Fruit fly (Drosophila melanogaster) S2 (cell line): ENCODE data around the gene AcCoAS.

Experiments used
- CG8478 ChIP-seq: fragments of >200 bp; optimal IDR thresholded peaks from 2 replicates; lab custom pipeline; 2018
- CTCF ChIP-seq, 2 experiments: fragments of >200 bp; optimal IDR thresholded peaks; 2 replicates each; lab custom pipeline; 2018

The AcCoAS gene

DNA sequence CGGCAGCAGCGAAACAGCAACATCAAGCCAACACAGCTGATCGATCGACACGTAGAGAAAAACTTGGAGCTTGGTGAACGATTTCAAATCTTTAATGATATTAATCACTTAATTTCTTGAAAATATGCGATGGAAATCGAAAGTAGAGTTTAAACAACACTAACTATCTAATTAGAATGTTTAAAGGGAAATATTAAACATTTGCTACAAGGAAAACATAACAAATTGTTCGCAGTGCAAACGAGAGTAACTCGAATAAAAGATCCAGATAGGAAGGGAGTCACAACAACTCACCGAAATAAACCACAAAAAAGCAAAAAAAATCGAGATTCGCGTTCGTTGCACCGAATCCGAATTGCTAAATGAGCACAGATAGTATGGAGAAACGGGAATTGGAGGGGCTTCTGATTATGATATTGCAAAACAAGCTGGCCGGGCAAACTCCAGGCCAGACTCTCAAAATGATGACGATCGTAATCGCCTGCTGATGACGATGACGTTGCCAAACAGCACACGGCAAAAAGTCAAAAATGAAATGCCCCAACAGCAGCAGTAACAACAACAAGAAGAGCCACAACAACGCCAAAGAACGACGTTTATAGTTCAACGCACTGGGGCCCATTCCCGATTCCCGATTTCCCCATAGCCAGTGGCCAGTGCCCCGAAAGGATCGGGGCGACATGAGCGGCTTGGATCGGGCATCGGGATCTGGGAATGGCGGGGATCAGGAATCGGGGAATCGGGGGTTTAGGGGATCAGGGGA is 26.1 kb downstream of the AcCoAS start:
- no peak for TF ChIP-seq CTCF (optimal IDR thresholded peaks at IDR 0.05; lab: Kevin White, UChicago)
- no peak for TF ChIP-seq CG8478 (lab: Kevin White, UChicago)

DNA sequence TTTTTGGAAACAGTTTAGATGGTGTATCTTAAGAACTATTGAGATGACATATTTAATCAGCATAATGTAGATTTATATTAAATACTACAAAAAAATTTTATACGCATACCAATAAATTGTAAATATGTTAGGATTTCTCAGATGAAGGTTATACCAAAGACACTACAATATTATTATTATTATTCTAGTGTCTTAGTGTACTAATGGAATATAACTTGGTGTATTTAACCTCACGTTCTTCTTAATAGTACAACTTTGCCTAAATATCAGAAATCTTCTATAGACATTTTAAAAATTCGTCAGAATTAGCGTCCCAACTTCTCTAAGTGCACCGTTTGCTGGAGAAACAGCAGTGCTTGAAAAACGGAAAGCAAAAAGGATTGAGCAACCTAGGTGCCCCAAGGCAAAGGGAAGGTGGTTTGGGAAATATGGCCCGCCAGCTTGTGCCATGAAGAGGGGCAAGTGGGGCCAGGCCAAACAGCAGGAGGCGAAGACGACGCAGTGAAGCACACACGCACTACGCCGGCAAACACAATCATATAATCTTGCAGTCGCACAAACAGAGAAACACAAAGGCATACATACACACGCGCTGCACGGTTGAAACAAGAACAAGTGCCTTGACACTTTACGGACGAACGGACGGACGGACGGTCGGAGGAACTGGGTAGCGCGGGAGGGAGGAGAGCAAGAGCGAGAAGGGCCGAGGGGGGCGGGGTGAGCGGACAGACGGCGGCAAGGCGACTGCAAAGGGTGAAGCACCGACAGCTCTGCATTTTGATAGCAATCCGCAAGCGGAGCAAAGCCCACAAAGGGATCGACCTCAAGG is 26.9 kb downstream of the AcCoAS start:
- TF ChIP-seq CG8478 (lab: Kevin White, UChicago) (no peak), CTCF (optimal IDR thresholded peaks at IDR 0.05; lab: Kevin White, UChicago) (no peak)

DNA sequence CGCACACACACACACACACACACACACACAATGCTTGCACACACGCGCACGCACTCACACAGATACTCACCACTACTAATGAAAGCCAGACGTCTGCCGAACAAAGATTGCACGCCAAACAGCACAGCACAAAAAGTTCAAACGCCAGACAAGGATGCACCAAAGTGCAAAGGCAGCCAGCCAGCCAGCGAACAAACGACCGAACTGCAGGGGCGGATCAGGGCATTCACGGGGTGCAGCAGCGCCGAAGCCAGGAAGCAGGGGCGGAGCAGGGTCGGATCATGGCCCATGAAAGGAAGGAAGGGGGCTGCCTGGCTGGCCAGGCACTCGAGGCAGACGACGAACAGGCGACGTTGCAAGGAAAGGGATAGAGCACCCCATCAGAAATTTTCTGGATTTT is 27.5 kb downstream of the AcCoAS start:
- TF ChIP-seq CTCF (optimal IDR thresholded peaks at IDR 0.05; lab: Kevin White, UChicago) (no peak), CG8478 (lab: Kevin White, UChicago) (no peak)

DNA sequence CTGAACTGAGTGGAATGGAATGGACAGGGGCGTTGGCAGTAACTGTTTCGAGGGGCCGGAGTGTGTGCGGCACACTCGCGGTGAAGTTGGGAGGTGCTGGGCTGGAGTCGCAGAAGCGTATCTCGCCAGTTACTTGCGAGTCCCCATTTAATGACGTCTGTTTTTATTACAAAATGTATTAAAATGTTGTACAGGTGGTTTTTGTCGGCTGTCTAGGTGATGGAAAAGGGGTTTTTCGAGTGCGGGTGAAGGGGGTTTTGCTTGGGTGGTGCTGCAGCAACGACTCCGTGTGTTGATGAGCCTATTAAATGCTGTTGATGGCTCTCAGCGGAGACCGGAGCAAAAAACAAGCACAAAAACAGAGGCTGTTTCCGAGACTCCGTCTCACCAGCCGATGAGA is 28.7 kb downstream of the AcCoAS start:
- TF ChIP-seq CTCF (optimal IDR thresholded peaks at IDR 0.05; lab: Kevin White, UChicago) = no peak
- no peak for TF ChIP-seq CG8478 (lab: Kevin White, UChicago)

DNA sequence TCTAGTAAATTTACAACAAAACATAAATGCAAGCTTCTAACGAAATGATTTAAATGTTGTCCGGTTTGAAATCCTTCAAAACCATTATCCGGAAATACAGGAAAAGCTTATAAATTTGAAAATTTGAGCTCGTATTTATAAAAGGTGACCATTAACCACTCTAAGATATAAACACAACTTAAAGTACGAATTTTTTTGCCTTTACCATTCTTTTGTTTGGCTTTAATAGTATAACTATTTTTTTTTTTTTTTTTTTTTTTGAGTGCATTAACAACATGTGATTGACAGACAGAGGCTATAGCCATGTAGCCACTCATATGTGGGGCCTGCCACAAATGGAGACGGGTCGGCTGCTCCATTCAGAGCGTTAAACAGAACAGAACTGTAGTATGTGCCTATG is 36.6 kb downstream of the AcCoAS start:
- TF ChIP-seq CTCF (optimal IDR thresholded peaks at IDR 0.05; lab: Kevin White, UChicago) (no peak), CG8478 (lab: Kevin White, UChicago) (no peak)

DNA sequence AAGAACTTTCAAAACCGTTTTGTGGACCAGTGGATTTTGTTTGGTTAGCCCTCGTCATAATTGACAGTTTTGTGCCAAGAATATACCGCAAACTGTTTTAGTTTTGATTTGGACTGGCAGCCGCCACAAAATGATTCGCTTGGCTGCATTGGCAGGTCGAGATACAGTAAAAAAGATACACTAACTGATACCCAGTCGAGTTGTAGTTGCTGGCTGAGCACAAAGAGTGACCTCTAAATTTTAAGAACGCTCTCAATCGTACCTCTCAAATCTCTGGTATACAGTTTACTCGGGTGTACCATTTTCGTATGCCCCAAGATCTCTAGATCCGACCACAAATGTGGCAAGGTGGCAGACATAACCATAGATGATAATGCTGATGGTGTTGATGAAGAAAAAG is 37.1 kb downstream of the AcCoAS start:
- TF ChIP-seq CTCF (optimal IDR thresholded peaks at IDR 0.05; lab: Kevin White, UChicago) (no peak), CG8478 (lab: Kevin White, UChicago) (no peak)

DNA sequence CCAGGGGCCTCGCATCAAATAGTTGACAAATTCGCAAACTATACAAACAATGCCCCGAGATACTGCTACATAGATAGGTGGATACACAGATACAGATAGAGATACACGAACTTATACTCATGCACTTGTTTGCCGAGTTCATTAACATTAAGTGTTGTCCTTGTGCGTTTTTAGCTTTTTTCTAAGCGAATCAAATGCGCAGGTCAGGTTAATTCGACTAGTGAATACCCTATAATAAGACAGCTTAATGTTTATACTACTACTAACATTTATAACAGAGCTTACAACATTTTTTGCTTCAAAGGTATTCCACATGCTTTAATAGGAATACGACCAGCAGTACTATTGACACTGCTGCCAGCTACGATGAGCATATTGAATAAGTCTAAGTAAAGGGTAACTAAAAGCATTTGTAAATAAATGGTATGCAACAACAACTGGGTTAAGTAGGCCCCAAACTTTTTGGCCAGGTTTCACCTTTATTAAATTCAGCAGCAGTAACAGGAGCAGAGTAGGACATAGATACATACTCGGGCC is 38.5 kb downstream of the AcCoAS start:
- TF ChIP-seq CTCF (optimal IDR thresholded peaks at IDR 0.05; lab: Kevin White, UChicago) (no peak), CG8478 (lab: Kevin White, UChicago) (no peak)

DNA sequence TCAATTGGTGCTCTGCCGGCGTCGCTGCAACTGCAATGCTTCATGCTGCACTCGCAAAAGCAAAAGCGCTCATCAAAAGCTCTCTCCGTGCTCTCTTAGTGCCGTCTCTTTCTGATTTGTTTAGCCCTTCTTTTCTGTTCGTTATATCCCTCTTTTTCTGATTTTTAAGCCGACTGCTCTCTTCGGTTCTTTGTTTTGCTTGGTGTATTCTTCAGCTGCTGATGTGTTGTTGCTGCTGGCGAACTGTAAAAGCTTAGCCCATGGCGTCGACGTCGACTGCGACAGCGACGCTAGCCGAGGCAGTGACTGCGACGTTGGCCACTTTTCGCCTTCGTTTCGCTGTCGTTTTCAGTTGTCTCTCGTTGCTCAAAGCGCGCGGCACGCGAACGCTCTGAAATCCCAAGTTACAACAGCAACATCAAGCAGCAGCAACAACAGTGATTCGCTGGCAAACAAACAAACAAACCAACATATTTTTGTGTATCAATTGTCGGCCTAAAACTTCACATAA is 40.0 kb downstream of the AcCoAS start:
- TF ChIP-seq CG8478 (lab: Kevin White, UChicago) (no peak), CTCF (optimal IDR thresholded peaks at IDR 0.05; lab: Kevin White, UChicago) (no peak)

DNA sequence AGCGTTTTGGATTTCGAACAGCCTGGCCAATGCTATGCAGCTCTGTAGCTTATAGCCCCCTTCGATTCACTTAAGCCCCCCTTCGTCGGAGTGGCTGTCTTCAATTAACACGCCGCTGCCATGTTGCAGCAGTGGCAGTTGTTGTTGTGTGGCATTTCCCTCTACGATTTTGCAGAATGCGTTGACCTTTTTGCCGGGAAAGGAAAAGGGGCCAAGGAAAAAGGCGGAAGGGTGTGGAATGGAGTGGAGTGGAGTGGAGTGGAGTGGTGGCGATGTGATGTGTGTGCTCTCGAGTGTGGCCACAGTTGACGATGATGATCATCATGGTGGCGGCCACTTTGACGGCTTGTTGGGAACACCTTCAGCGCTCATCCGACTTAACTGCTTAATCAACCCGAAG is 41.7 kb downstream of the AcCoAS start:
- no peak for TF ChIP-seq CTCF (optimal IDR thresholded peaks at IDR 0.05; lab: Kevin White, UChicago)

DNA sequence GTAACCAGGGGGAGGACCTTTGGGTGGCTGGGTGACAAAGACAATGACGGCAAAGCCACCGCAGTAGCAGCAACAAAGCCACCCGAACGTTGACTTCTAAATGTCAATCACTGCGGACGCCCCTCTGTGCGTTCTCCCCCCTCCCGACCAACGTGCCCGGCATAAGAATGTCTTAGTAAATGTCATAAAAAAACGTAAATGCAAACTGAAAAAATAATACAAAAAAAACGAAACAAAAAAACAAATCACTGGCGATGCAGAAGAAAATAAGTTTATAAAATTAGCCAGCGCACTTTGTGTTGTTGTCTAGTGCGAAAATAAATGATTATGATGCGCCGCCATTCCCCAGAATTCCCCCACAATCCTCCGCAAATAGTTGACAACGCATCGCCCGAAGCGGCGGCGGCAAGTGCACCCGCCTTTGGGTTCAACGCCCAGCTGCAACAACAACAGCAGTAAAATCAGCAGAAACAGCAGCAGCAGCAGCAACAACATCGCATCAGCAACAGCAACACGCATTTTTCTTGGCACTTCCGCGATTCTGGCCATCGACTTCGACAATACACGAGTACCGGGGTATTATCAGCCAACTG is 43.0 kb downstream of the AcCoAS start:
- TF ChIP-seq CTCF (optimal IDR thresholded peaks at IDR 0.05; lab: Kevin White, UChicago) = no peak
- no peak for TF ChIP-seq CG8478 (lab: Kevin White, UChicago)

DNA sequence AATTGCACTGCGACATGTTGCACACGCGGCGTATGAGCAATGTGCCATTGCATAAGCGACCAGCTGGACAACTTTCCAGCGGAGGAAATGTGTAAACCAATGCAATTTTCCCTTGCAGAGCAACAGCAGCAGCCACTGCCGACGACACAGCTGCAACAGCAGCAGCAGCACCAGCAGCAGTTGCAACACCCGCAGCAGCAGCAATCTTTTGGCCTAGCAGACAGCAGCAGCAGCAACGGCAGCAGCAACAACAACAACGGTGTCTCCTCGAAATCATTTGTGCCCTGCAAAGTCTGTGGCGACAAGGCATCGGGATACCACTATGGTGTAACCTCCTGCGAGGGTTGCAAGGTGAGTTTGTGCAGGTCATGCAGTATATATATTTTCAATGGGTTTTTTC is 49.3 kb downstream of the AcCoAS start:
- TF ChIP-seq CG8478 (lab: Kevin White, UChicago) = no peak
- no peak for TF ChIP-seq CTCF (optimal IDR thresholded peaks at IDR 0.05; lab: Kevin White, UChicago)

DNA sequence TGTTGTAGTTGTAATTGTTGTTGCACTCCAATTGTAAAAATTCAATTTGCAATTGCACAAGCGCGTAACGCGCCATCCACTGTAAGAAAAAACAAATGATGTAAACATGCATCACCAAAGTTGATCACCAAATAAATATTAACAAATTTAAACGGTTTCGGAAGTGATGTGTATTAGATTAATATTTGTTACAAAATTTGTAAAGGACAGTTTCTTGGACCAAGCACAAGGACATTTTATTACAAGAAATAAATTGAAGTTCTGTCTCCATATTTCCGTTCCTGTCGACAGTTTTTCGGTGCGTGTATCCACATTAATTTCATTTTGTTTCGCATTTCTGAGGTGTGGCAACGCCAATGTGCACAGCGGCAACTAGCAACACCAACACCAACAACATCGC is 50.3 kb downstream of the AcCoAS start:
- TF ChIP-seq CG8478 (lab: Kevin White, UChicago) (no peak), CTCF (optimal IDR thresholded peaks at IDR 0.05; lab: Kevin White, UChicago) (no peak)

DNA sequence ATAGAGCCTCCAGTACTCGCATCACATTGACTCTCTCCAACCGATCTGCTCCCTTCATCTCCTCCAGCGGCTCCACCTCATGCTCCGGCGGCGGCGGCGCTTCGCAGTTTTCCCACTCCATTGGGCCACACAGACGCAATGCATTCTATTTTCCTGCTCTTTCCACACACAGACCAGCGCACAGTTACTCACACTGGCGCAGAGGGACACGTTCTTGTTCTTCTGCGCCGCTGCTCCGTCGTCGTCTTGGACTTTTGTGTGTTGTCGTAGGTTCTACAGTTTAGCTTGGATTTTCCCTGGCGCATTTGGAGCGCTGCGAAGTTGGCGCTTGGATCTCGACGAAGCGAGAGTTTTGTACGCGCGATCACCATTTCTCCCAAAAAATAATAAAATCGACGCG is 53.7 kb downstream of the AcCoAS start, which contains the start of gene Eip78C:
Gene Eip78C (plus strand): TSS at position 301 of the 400 bp plus-strand sequence.
- TF ChIP-seq CTCF (optimal IDR thresholded peaks at IDR 0.05; lab: Kevin White, UChicago) (no peak), CG8478 (lab: Kevin White, UChicago) (no peak)

DNA sequence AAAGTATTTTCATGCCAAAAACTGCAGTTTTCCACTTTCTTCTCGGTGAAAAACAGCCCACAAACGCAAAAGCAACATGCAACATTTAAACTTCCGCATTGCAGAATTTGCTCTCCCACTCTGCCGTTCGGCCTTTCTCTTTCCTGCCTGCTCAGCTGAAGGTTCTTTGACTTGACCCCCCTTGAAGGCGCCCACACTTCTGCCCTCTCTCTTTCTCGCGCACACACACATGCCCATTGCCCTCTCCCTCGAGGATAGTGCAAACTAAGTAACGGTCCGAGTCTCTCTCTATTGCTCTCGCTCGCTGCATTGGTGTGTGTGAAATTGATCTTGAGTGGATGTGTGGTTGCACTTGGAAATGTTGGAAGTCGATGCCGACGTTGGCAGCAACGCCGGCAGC is 54.4 kb downstream of the AcCoAS start:
- TF ChIP-seq CG8478 (lab: Kevin White, UChicago) (no peak), CTCF (optimal IDR thresholded peaks at IDR 0.05; lab: Kevin White, UChicago) (no peak)
